Worm (Caenorhabditis elegans): ENCODE data around the gene nse-4.

The nse-4 gene

DNA sequence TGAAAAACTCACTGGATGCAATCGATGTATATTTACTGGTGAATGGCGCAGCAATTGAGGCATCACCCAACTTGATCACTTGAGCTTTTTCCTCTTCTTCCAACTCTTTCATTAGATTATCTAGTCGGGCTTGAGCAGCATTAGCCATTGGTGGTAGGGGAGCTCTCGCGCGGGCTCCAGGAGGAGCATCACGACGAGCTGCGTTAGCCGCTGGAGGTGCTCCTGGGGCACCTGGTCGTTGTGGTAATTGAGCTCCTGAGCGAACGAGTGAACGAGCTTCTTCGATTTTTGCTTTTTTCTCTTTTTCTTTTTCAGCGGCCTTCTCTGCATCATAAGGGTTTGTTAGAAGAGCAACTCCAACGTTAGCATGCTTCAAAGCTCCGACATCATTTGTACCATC lies 5.6 kb upstream of the nse-4 start:
- TF ChIP-seq mls-2 (tag; optimal IDR thresholded peaks at IDR 0.05), result no peak
- no peak for TF ChIP-seq pha-4 (tag; optimal IDR thresholded peaks at IDR 0.05)
- TF ChIP-seq blmp-1 (tag; optimal IDR thresholded peaks at IDR 0.05), result no peak
- TF ChIP-seq ztf-11 (tag; optimal IDR thresholded peaks at IDR 0.05), result no peak
- TF ChIP-seq hlh-1 (tag; optimal IDR thresholded peaks at IDR 0.05), result no peak
- TF ChIP-seq cnd-1 (tag; optimal IDR thresholded peaks at IDR 0.05), result no peak
- TF ChIP-seq lin-32 (GFP tag; optimal IDR thresholded peaks at IDR 0.05), result no peak
- TF ChIP-seq M03D4.4 (tag; optimal IDR thresholded peaks at IDR 0.05), result no peak
- TF ChIP-seq lin-13 (tag; optimal IDR thresholded peaks at IDR 0.05), result no peak
- TF ChIP-seq mab-5 (tag; optimal IDR thresholded peaks at IDR 0.05), result no peak
- no peak for TF ChIP-seq nhr-76 (tag; optimal IDR thresholded peaks at IDR 0.05)

ce11 chrIV:11479095-11479494 lies 1.6 kb upstream of the nse-4 start, which contains the start of gene catp-8:
Gene catp-8, minus strand, starts transcription at chrIV:11479251.
- TF ChIP-seq bed-3 (GFP tag; optimal IDR thresholded peaks at IDR 0.05), result no peak
- TF ChIP-seq nhr-28 (tag; optimal IDR thresholded peaks at IDR 0.05), result no peak
- no peak for TF ChIP-seq ceh-43 (GFP tag; optimal IDR thresholded peaks at IDR 0.05)
- no peak for TF ChIP-seq ham-2 (GFP tag; optimal IDR thresholded peaks at IDR 0.05)
- TF ChIP-seq mab-5 (tag; optimal IDR thresholded peaks at IDR 0.05), result no peak
- no peak for TF ChIP-seq snpc-4 (tag; optimal IDR thresholded peaks at IDR 0.05)
- no peak for TF ChIP-seq zip-8 (tag; optimal IDR thresholded peaks at IDR 0.05)
- no peak for TF ChIP-seq mep-1 (tag; optimal IDR thresholded peaks at IDR 0.05)
- TF ChIP-seq ztf-11 (tag; optimal IDR thresholded peaks at IDR 0.05), result no peak
- TF ChIP-seq nhr-2 (tag; optimal IDR thresholded peaks at IDR 0.05), result no peak
- no peak for TF ChIP-seq tbx-8 (GFP tag; optimal IDR thresholded peaks at IDR 0.05)
- TF ChIP-seq elt-3 (tag; optimal IDR thresholded peaks at IDR 0.05), result no peak
- TF ChIP-seq lin-32 (GFP tag; optimal IDR thresholded peaks at IDR 0.05), result no peak
- TF ChIP-seq sptf-1 (tag; optimal IDR thresholded peaks at IDR 0.05), result no peak
- TF ChIP-seq ceh-83 (GFP tag; optimal IDR thresholded peaks at IDR 0.05), result no peak
- TF ChIP-seq ceh-39 (tag; optimal IDR thresholded peaks at IDR 0.05), result no peak
- TF ChIP-seq unc-39 (tag; optimal IDR thresholded peaks at IDR 0.05), result no peak
- TF ChIP-seq mls-2 (tag; optimal IDR thresholded peaks at IDR 0.05), result no peak

DNA sequence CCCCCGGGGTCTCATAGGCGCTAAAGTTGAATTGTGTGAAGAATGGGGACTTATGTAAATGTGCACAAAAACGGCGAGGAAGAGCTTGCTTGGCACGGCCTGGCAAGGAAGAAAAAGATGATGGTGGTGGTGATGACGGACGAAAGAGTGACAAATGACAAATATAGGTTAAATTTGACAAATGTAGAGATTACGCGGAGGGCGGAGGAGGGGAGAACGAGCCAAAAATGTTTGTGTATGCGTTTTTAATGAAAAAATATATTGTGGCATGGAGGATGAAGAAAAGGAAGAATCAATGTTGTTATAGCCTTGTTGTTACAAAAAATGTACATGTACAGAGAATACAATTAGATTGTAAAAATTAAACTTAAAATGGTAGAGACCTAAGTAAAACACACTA lies 6.2 kb downstream of the nse-4 start:
- no peak for TF ChIP-seq ceh-39 (tag; optimal IDR thresholded peaks at IDR 0.05)

ce11 chrIV:11487889-11488556 lies 7.4 kb downstream of the nse-4 start:
- TF ChIP-seq nhr-28 (tag; optimal IDR thresholded peaks at IDR 0.05), result no peak
- no peak for TF ChIP-seq ces-1 (GFP tag; optimal IDR thresholded peaks at IDR 0.05)
- no peak for TF ChIP-seq lin-32 (GFP tag; optimal IDR thresholded peaks at IDR 0.05)
- no peak for TF ChIP-seq ham-2 (GFP tag; optimal IDR thresholded peaks at IDR 0.05)
- no peak for TF ChIP-seq unc-39 (tag; optimal IDR thresholded peaks at IDR 0.05)
- no peak for TF ChIP-seq hlh-1 (tag; optimal IDR thresholded peaks at IDR 0.05)
- TF ChIP-seq pha-4 (tag; optimal IDR thresholded peaks at IDR 0.05), result no peak

DNA sequence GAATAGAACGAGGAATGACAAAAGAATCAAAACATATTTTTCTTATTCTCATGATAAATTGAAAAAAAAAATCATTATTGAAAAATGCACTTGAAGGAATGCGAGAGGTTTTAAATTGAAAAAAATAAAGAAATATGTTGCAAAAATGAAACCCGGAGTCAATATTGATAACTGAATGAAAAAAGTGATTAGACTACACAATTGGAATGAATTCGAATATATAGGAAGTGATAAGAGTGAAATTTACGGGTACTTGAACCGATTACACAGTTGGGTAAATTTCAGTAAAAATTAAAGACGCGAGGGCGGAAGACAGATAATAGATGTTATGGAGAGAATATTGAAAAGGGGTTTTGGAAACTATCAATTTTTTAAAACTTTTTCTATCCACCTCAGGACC lies 8.4 kb downstream of the nse-4 start:
- TF ChIP-seq drap-1 (GFP tag; optimal IDR thresholded peaks at IDR 0.05) (no peak), flh-1 (GFP tag; optimal IDR thresholded peaks at IDR 0.05) (no peak), ztf-11 (tag; optimal IDR thresholded peaks at IDR 0.05) (no peak), mep-1 (tag; optimal IDR thresholded peaks at IDR 0.05) (no peak), M03D4.4 (tag; optimal IDR thresholded peaks at IDR 0.05) (no peak), ceh-83 (GFP tag; optimal IDR thresholded peaks at IDR 0.05) (no peak), snpc-4 (tag; optimal IDR thresholded peaks at IDR 0.05) (no peak), lin-32 (GFP tag; optimal IDR thresholded peaks at IDR 0.05) (no peak), ces-1 (GFP tag; optimal IDR thresholded peaks at IDR 0.05) (no peak), mab-5 (tag; optimal IDR thresholded peaks at IDR 0.05) (no peak), nhr-76 (tag; optimal IDR thresholded peaks at IDR 0.05) (no peak), nhr-12 (tag; optimal IDR thresholded peaks at IDR 0.05) (no peak), sptf-1 (tag; optimal IDR thresholded peaks at IDR 0.05) (no peak), ceh-39 (tag; optimal IDR thresholded peaks at IDR 0.05) (no peak), ham-2 (GFP tag; optimal IDR thresholded peaks at IDR 0.05) (no peak), elt-1 (tag; optimal IDR thresholded peaks at IDR 0.05; ENCODE audit: borderline replicate concordance, insufficient read depth) (no peak), unc-120 (tag; optimal IDR thresholded peaks at IDR 0.05; ENCODE audit: poor library complexity, severe bottlenecking) (no peak), ceh-43 (GFP tag; optimal IDR thresholded peaks at IDR 0.05) (no peak), cnd-1 (tag; optimal IDR thresholded peaks at IDR 0.05) (no peak), nhr-2 (tag; optimal IDR thresholded peaks at IDR 0.05) (no peak)
